Worm (Caenorhabditis elegans) whole organism, L3 larva: ENCODE data around the gene F49F1.9.

Experiments
- R02D3.7 ChIP-seq: fragments of 150-350 bp; optimal IDR thresholded peaks from 2 replicates; lab custom pipeline; 2014; ENCODE audit warnings: missing biosample characterization, missing genetic modification characterization
- ZK546.5 ChIP-seq: sonication (generic microtip); optimal IDR thresholded peaks from 2 replicates; lab custom pipeline; 2017; ENCODE audit warnings: missing biosample characterization, missing genetic modification characterization
- aly-2 ChIP-seq: fragments of 150-350 bp; optimal IDR thresholded peaks from 2 replicates; lab custom pipeline; 2014; ENCODE audit warnings: missing biosample characterization, missing genetic modification characterization
- ceh-82 ChIP-seq: fragments of 150-350 bp; optimal IDR thresholded peaks from 2 replicates; lab custom pipeline; 2014; ENCODE audit warnings: missing biosample characterization, missing genetic modification characterization
- ceh-9 ChIP-seq: sonication (generic microtip); optimal IDR thresholded peaks from 2 replicates; lab custom pipeline; 2018; ENCODE audit warnings: missing biosample characterization, missing genetic modification characterization
- daf-12 ChIP-seq: fragments of 150-350 bp; optimal IDR thresholded peaks from 2 replicates; lab custom pipeline; 2014; ENCODE audit warnings: missing biosample characterization, missing genetic modification reagents, missing genetic modification characterization
- egl-5 ChIP-seq: fragments of 150-350 bp; optimal IDR thresholded peaks from 2 replicates; lab custom pipeline; 2017; ENCODE audit warnings: missing biosample characterization, missing genetic modification reagents, missing genetic modification characterization, inconsistent platforms
- elt-1 ChIP-seq: fragments of 150-350 bp; optimal IDR thresholded peaks from 2 replicates; lab custom pipeline; 2014; ENCODE audit warnings: missing biosample characterization, missing genetic modification characterization
- elt-2 ChIP-seq: sonication (generic microtip); optimal IDR thresholded peaks from 2 replicates; lab custom pipeline; 2016; ENCODE audit warnings: missing genetic modification reagents, mild to moderate bottlenecking, missing genetic modification characterization, missing compliant biosample characterization
- elt-3 ChIP-seq, 3 experiments: fragments of 150-350 bp in 1 of 3; sonication (generic microtip) in 2 of 3; optimal IDR thresholded peaks; 2 replicates in 2 of 3; 4 replicates in 1 of 3; lab custom pipeline; 2014 to 2017; ENCODE audit warnings: missing biosample characterization in 3 of 3, missing genetic modification characterization in 3 of 3
- eor-1 ChIP-seq, 2 experiments: fragments of 150-350 bp; optimal IDR thresholded peaks; 2 replicates each; lab custom pipeline; 2014 to 2018; ENCODE audit warnings: missing biosample characterization in 2 of 2, missing genetic modification characterization in 2 of 2
- fkh-2 ChIP-seq: fragments of 150-350 bp; optimal IDR thresholded peaks from 2 replicates; lab custom pipeline; 2014; ENCODE audit warnings: missing biosample characterization, missing genetic modification reagents, missing genetic modification characterization
- fos-1 ChIP-seq: fragments of 150-350 bp; optimal IDR thresholded peaks from 2 replicates; lab custom pipeline; 2014; ENCODE audit warnings: missing biosample characterization, missing genetic modification characterization
- jun-1 ChIP-seq: fragments of 150-350 bp; optimal IDR thresholded peaks from 2 replicates; lab custom pipeline; 2014; ENCODE audit warnings: missing biosample characterization, missing genetic modification reagents, missing genetic modification characterization
- lin-15B ChIP-seq: fragments of 150-350 bp; optimal IDR thresholded peaks from 2 replicates; lab custom pipeline; 2014; ENCODE audit warnings: missing biosample characterization, missing genetic modification characterization
- lin-39 ChIP-seq: fragments of 150-350 bp; optimal IDR thresholded peaks from 2 replicates; lab custom pipeline; 2018; ENCODE audit warnings: missing biosample characterization, missing genetic modification reagents, missing genetic modification characterization
- lsy-12 ChIP-seq: sonication (generic microtip); optimal IDR thresholded peaks from 2 replicates; lab custom pipeline; 2016; ENCODE audit warnings: mild to moderate bottlenecking, missing genetic modification characterization, missing compliant biosample characterization
- nfya-1 ChIP-seq: sonication (generic microtip); optimal IDR thresholded peaks from 2 replicates; lab custom pipeline; 2017; ENCODE audit warnings: missing genetic modification characterization, mild to moderate bottlenecking, missing compliant biosample characterization, antibody characterized with exemption, moderate library complexity; ENCODE audit not compliant: insufficient read depth
- nhr-11 ChIP-seq: fragments of 150-350 bp; optimal IDR thresholded peaks from 2 replicates; lab custom pipeline; 2014; ENCODE audit warnings: missing biosample characterization, missing genetic modification characterization
- nhr-12 ChIP-seq: fragments of 150-350 bp; optimal IDR thresholded peaks from 2 replicates; lab custom pipeline; 2014; ENCODE audit warnings: missing biosample characterization, missing genetic modification characterization
- nhr-237 ChIP-seq: fragments of 150-350 bp; optimal IDR thresholded peaks from 2 replicates; lab custom pipeline; 2014; ENCODE audit warnings: missing biosample characterization, missing genetic modification characterization
- nhr-25 ChIP-seq: sonication (generic microtip); optimal IDR thresholded peaks from 2 replicates; lab custom pipeline; 2017; ENCODE audit warnings: missing biosample characterization, missing genetic modification characterization
- nhr-28 ChIP-seq: fragments of 150-350 bp; optimal IDR thresholded peaks from 2 replicates; lab custom pipeline; 2014; ENCODE audit warnings: missing biosample characterization, missing genetic modification characterization
- nhr-43 ChIP-seq: sonication (generic microtip); optimal IDR thresholded peaks from 2 replicates; lab custom pipeline; 2016; ENCODE audit warnings: mild to moderate bottlenecking, missing genetic modification characterization, missing compliant biosample characterization; ENCODE audit not compliant: poor library complexity, severe bottlenecking
- nhr-67 ChIP-seq: fragments of 150-350 bp; optimal IDR thresholded peaks from 2 replicates; lab custom pipeline; 2014; ENCODE audit warnings: missing biosample characterization, missing genetic modification characterization
- nhr-76 ChIP-seq: fragments of 150-350 bp; sonication (generic microtip); optimal IDR thresholded peaks from 5 replicates; lab custom pipeline; 2014; ENCODE audit warnings: missing biosample characterization, missing genetic modification characterization
- nhr-77 ChIP-seq: fragments of 150-350 bp; optimal IDR thresholded peaks from 2 replicates; lab custom pipeline; 2014; ENCODE audit warnings: missing biosample characterization, missing genetic modification characterization
- snpc-4 ChIP-seq: fragments of 150-350 bp; optimal IDR thresholded peaks from 2 replicates; lab custom pipeline; 2014; ENCODE audit warnings: missing biosample characterization, missing genetic modification characterization
- unc-39 ChIP-seq: sonication (generic microtip); optimal IDR thresholded peaks from 4 replicates; lab custom pipeline; 2017; ENCODE audit warnings: missing biosample characterization, missing genetic modification characterization
- unc-62 ChIP-seq: fragments of 150-350 bp; sonication (generic microtip); optimal IDR thresholded peaks from 4 replicates; lab custom pipeline; 2014; ENCODE audit warnings: missing biosample characterization, missing genetic modification reagents, missing genetic modification characterization
- zag-1 ChIP-seq: fragments of 150-350 bp; optimal IDR thresholded peaks from 2 replicates; lab custom pipeline; 2014; ENCODE audit warnings: missing biosample characterization, missing genetic modification characterization
- ztf-11 ChIP-seq: fragments of 150-350 bp; optimal IDR thresholded peaks from 2 replicates; lab custom pipeline; 2014; ENCODE audit warnings: missing biosample characterization, missing genetic modification characterization

The F49F1.9 gene

DNA sequence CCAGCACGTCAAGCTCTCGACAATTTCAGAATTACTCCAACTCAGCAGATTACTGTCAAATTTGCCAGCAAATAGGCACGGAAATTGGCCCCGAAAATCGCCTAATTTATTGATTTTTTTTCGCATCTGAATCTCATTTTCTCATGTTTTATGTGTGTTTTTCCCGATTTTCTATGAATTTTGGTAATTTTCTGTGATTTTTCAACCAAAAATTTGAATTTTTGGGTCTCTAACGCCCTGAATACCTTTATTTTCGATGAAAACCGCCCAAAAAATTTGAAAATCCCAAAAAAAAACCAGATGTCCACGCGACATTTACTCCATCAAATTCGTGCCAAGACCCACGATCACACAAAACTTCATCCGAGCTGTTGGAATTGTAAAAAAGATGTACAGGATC is 38.7 kb upstream of the F49F1.9 start, which contains the start of gene dnj-15:
Gene dnj-15, plus strand, starts transcription at position 301 of the 400 bp plus-strand sequence.
- TF ChIP-seq lin-39 (no peak), nhr-67 (tag; lab: Kevin White, UChicago) (no peak), nhr-43 (tag; lab: Kevin White, UChicago) (no peak), ceh-82 (no peak), nhr-237 (tag; lab: Kevin White, UChicago) (no peak), nhr-76 (tag; lab: Kevin White, UChicago) (no peak), zag-1 (tag; lab: Kevin White, UChicago) (no peak), nhr-25 (tag; lab: Kevin White, UChicago) (no peak), nhr-28 (tag; lab: Kevin White, UChicago) (no peak), eor-1 (tag; optimal IDR thresholded peaks at IDR 0.05; lab: Kevin White, UChicago) (no peak), nfya-1 (tag; lab: Kevin White, UChicago) (no peak), elt-1 (tag; lab: Kevin White, UChicago) (no peak), lin-15B (tag; lab: Kevin White, UChicago) (no peak), unc-62 (no peak), elt-3 (tag; optimal IDR thresholded peaks at IDR 0.05; lab: Kevin White, UChicago) (no peak), nhr-12 (tag; lab: Kevin White, UChicago) (no peak), daf-12 (tag; lab: Kevin White, UChicago) (no peak), elt-2 (tag; lab: Kevin White, UChicago) (no peak), R02D3.7 (tag; lab: Kevin White, UChicago) (no peak), snpc-4 (tag; lab: Kevin White, UChicago) (no peak)

DNA sequence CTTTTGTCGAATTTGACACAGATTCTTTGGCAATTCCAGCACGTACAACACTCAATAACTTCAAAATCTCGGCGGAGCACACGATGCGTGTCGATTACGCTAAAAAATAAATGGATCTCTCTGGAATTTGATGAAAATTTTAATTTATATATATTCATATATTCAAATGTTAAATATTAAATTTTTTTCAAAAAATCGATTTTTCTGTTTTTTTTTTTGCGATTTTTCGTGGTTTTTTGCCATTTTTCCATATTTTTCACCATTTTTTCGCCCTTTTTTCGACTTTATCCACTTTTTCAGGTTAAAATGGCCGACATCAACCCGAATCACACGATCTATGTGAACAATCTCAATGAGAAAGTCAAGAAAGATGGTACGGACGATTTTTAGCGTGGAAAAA is 36.4 kb upstream of the F49F1.9 start, which contains the start of gene rnp-3:
Gene rnp-3, plus strand, starts transcription at position 301 of the 400 bp plus-strand sequence.
- TF ChIP-seq ceh-9 (tag; lab: Kevin White, UChicago) (no peak), egl-5 (tag; lab: Kevin White, UChicago) (no peak), ztf-11 (no peak), elt-2 (tag; lab: Kevin White, UChicago) (no peak), nhr-77 (tag; lab: Kevin White, UChicago) (no peak), nhr-43 (tag; lab: Kevin White, UChicago) (no peak), unc-39 (no peak)

DNA sequence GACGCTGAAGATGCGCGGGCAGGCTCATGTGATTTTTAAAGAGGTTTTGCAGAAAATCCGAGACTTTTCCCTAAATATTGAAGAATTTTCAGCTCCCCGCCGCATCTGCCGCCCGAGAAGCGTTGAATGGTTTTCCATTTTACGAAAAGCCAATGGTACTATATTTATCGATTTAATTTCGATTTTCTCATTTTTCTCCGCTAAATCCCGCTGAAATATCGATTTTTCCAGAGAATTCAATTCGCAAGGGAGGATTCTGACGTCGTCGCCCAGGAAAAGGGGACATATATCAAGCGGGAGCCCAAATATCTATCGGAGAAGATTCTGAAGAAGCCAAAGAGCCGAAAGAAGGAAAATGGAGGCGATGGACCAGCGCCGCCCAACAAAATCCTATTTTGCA is 34.9 kb upstream of the F49F1.9 start:
- TF ChIP-seq nhr-11 (tag; lab: Kevin White, UChicago) (no peak), unc-62 (no peak), lsy-12 (tag; lab: Kevin White, UChicago) (no peak), R02D3.7 (tag; lab: Kevin White, UChicago) (no peak), nfya-1 (tag; lab: Kevin White, UChicago) (no peak), elt-2 (tag; lab: Kevin White, UChicago) (no peak), nhr-28 (tag; lab: Kevin White, UChicago) (no peak), daf-12 (tag; lab: Kevin White, UChicago) (no peak), aly-2 (no peak), fkh-2 (tag; lab: Kevin White, UChicago) (no peak), nhr-237 (tag; lab: Kevin White, UChicago) (no peak), snpc-4 (tag; lab: Kevin White, UChicago) (no peak), ZK546.5 (tag; lab: Kevin White, UChicago) (no peak)
- TF ChIP-seq, all 47 proteins: peak for 0

DNA sequence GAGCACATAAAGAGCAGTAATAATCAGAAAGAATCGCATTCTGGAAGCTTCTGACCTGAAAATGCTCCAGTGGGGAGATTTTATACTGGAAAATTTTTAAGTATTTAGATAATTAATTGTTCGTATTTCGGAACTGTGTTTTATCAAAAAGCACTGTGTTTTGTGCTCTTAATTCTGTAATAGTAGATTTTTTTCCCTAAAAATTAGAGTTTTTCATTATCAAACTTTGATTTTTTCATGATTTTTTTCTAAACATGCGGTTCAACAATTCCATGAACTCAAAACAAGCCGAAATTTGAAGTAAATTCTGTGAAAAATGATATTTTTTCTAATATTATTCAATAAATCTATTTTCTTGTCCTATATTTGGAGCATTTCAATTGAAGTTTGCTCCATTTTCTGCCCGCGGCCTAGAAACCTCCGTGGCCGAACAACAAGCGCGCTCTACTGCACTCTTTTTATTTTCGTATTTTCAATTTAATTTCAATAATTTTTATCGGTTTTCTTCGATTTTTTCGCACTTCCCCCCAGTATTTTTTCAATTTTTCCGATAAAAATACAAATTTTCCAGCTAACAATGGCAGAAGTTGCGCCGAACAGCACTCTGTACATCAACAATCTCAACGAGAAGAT is 34.3 kb upstream of the F49F1.9 start, which contains the start of the genes K08D10.13 and rnp-2:
Gene K08D10.13, minus strand, starts transcription at position 51 of the 633 bp plus-strand sequence.
Gene rnp-2, plus strand, starts transcription at position 546 of the 633 bp plus-strand sequence.
- TF ChIP-seq snpc-4 (tag; lab: Kevin White, UChicago) (peak; percentile 75), fos-1 (tag; lab: Kevin White, UChicago) (no peak), elt-2 (tag; lab: Kevin White, UChicago) (peak; percentile 3), lin-15B (tag; lab: Kevin White, UChicago) (peak; percentile 87)
- TF ChIP-seq, all 47 proteins: peak for 3

DNA sequence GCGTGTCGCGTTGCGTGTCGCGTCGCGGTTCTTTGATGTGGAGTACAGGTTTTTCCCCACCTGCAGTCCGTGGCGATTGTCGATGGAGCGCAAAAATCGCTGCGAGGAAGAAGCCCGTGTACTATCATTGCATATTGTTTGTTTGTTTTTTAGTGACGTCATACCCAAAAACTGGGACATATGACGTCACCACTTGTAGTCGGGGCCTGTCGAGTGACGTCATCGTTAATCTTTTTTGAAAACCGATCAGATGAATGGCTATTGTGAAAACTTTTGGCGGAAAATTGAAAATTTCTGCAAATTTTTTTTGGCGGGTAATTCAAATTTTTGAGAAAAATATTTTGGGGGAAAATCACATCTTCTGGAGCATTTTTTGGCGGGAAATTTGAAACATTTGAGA is 29.9 kb upstream of the F49F1.9 start:
- no peak for TF ChIP-seq lsy-12 (tag; lab: Kevin White, UChicago)
- no peak for TF ChIP-seq jun-1
- TF ChIP-seq nhr-28 (tag; lab: Kevin White, UChicago): no peak
- TF ChIP-seq nhr-11 (tag; lab: Kevin White, UChicago): no peak
- TF ChIP-seq, all 47 proteins: peak for 0
